Worm (Caenorhabditis elegans): ENCODE measurements around the gene ctl-1.
"Not testable (repeated sequence)": the region's sequence is repeated elsewhere in the genome, so short reads cannot be mapped to it uniquely, and the experiment has no call there.

DNA sequence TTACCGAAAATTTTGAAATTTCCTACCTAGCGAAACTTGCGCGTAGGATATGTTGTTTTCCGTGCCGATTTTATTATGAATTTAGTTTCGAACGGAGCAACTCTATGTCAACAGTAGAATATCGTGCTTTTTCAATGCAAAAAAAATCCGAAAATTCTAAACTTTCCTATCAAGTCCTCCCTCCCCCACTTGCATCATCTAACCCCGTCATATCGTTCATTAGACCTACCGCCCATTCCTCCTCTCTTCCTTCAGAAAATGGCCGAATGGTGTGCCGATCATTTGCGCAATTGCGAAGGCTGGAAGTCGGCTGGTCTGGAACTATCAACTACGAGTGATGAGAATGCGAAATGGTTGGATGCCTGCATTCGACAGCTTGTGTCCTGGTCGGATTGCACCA, 9.0 kb downstream of the ctl-1 start, which contains the start of gene Y54G11A.7:
- TF ChIP-seq nhr-76 (tag; optimal IDR thresholded peaks at IDR 0.05); madf-9 (GFP tag; conservative IDR thresholded peaks at IDR 0.05); mdt-29 (GFP tag; IDR thresholded peaks at IDR 0.05); arid-1 (GFP tag; conservative IDR thresholded peaks at IDR 0.05); sdz-12 (GFP tag; optimal IDR thresholded peaks at IDR 0.05); tag-97 (GFP tag; IDR thresholded peaks at IDR 0.05); ztf-11 (tag; optimal IDR thresholded peaks at IDR 0.05); mep-1 (tag; optimal IDR thresholded peaks at IDR 0.05); hmg-1.1 (GFP tag; IDR thresholded peaks at IDR 0.05); fos-1 (tag; optimal IDR thresholded peaks at IDR 0.05); Y105C5A.15 (GFP tag; IDR thresholded peaks at IDR 0.05); nhr-11 (tag; optimal IDR thresholded peaks at IDR 0.05); zip-2 (tag; optimal IDR thresholded peaks at IDR 0.05): not testable (repeated sequence)

Data from whole organism, L4 larva.